Worm (Caenorhabditis elegans): ENCODE results near the gene ddo-1.

Gene ddo-1

ce11 chrV:17777127-17777526, at the start of gene ddo-1:
Gene ddo-1, minus strand, starts transcription at chrV:17777227.
- no peak for TF ChIP-seq unc-62 (GFP tag; optimal IDR thresholded peaks at IDR 0.05)

DNA sequence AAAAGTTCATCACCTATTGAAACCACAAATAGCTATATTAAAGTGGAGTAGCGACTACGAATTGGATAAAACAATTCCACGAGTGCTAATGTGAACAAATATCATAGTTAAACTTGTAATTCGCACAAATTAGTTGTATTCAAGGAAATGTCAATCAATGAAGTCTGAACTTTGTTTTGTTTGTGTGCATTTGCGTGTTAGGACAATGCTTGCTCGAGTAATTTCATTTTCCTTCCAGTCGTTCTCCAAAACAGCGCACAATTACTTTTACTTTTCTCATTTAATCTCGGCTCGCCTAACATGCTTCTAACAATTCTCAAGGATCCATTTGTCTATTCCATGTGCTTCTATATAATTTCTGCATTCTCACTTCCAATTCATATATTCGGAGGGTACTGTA, 47.6 kb upstream of the ddo-1 start, which contains the start of gene srh-301:
TSS of gene srh-301 (plus strand) at position 301 of the 400 bp plus-strand sequence.
- TF ChIP-seq unc-62 (GFP tag; optimal IDR thresholded peaks at IDR 0.05) = no peak

ce11 chrV:17821805-17822204, 44.8 kb upstream of the ddo-1 start, which contains the start of gene srh-300:
Gene srh-300, plus strand, starts transcription at chrV:17822105.
- TF ChIP-seq unc-62 (GFP tag; optimal IDR thresholded peaks at IDR 0.05) = no peak

- no peak for TF ChIP-seq unc-62 (GFP tag; optimal IDR thresholded peaks at IDR 0.05)
Measured at ce11 chrV:17819704-17820103, 42.7 kb upstream of the ddo-1 start.

- TF ChIP-seq unc-62 (GFP tag; optimal IDR thresholded peaks at IDR 0.05) = no peak
Measured at ce11 chrV:17818567-17818966, 41.5 kb upstream of the ddo-1 start, which contains the start of gene srh-298. Gene srh-298, plus strand, starts transcription at chrV:17818867.

ce11 chrV:17812127-17812526, 35.1 kb upstream of the ddo-1 start:
- TF ChIP-seq unc-62 (GFP tag; optimal IDR thresholded peaks at IDR 0.05) = no peak

ce11 chrV:17810053-17810452, 33.0 kb upstream of the ddo-1 start, which contains the start of gene srh-296:
Gene srh-296, plus strand, starts transcription at chrV:17810353.
- no peak for TF ChIP-seq unc-62 (GFP tag; optimal IDR thresholded peaks at IDR 0.05)

ce11 chrV:17805323-17805722, 28.3 kb upstream of the ddo-1 start, which contains the start of gene srh-291:
Gene srh-291, plus strand, starts transcription at chrV:17805623.
- TF ChIP-seq unc-62 (GFP tag; optimal IDR thresholded peaks at IDR 0.05) = no peak

DNA sequence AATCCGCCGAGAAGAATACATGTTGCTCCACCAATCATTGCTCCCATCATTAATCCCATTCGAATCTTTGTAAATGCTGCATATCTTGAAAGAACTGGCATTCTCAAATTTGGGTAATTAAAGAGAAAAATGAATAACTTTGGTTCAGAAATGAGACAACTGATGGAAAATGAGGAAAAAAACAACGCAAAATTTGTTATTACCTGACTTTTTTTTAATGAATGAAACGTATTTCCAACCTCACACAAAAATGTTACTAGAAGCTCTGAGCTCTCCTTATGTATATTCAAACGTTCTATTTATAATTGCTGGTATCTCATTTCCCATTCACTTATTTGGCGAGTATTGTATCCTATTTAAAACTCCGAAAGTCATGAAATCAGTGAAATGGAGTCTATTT, 25.5 kb upstream of the ddo-1 start, which contains the start of the genes Y94A7B.11 and srh-292:
TSS of gene Y94A7B.11 (minus strand) at position 101 of the 400 bp plus-strand sequence.
TSS of gene srh-292 (plus strand) at position 251 of the 400 bp plus-strand sequence.
- no peak for TF ChIP-seq unc-62 (GFP tag; optimal IDR thresholded peaks at IDR 0.05)

DNA sequence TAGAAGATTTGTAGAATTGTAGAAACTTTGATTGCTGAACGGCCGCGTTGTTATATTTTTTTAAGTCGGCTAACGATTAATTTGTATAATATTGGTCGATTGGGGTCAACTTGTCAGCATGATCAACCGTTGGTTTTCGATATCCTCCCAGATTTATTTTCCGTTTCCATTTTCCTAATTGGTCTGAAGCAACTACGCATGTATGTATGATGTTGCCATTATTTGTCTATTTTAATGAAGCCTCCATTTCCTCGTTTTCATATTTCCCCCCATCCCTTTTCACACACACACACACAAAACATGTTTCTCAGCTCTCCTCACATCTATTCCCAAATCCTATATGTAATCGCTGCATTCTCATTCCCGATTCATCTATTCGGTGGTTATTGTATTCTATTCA, 23.5 kb upstream of the ddo-1 start, which contains the start of gene srh-287:
TSS of gene srh-287 (plus strand) at position 301 of the 400 bp plus-strand sequence.
- no peak for TF ChIP-seq unc-62 (GFP tag; optimal IDR thresholded peaks at IDR 0.05)

- no peak for TF ChIP-seq unc-62 (GFP tag; optimal IDR thresholded peaks at IDR 0.05)
Measured at ce11 chrV:17798789-17799188, 21.8 kb upstream of the ddo-1 start, which contains the start of gene srx-18. Gene srx-18, minus strand, starts transcription at chrV:17798889.

ce11 chrV:17795655-17796054, 18.6 kb upstream of the ddo-1 start, which contains the start of gene srh-288:
Gene srh-288, minus strand, starts transcription at chrV:17795755.
- TF ChIP-seq unc-62 (GFP tag; optimal IDR thresholded peaks at IDR 0.05) = no peak

DNA sequence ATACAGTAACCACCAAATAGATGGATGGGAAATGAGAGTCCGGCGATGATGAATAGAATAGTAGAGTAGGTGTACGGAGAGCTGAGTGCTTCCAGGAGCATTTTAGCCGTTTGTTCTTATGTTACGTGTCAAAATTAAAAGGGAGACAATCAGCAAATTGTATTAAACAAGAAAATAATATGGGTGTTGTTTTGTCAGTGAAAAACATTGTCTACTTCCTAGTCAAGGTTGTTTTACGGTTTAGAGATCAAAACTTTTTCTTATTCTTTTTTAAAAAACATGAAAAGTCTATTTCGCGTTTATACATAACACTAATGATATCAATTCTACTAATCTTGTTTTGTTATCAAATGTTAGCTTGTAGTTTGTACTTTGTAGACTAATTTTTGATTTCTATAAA, 17.0 kb upstream of the ddo-1 start, which contains the start of gene srh-289:
TSS of gene srh-289 (minus strand) at position 101 of the 400 bp plus-strand sequence.
- no peak for TF ChIP-seq unc-62 (GFP tag; optimal IDR thresholded peaks at IDR 0.05)

DNA sequence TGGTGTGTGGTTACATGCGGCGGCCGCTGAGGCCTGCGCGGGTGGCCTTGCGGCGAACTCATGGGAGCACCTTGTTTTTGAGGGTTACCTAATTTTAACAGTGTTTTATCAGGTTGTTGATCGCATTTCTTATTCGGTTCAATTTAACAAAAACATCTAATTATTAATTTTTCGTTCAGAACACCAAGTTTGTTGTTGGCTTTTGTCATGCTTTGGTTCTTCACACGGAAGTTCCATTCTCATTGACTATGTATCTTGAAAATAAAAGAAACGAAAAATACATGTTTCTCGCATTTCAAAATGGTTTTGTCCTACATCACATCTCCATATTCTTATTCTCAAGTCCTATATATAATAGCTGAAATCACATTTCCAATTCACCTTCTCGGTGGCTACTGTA, 13.2 kb upstream of the ddo-1 start, which contains the start of gene srh-290:
TSS of gene srh-290 (plus strand) at position 301 of the 400 bp plus-strand sequence.
- TF ChIP-seq unc-62 (GFP tag; optimal IDR thresholded peaks at IDR 0.05) = no peak

DNA sequence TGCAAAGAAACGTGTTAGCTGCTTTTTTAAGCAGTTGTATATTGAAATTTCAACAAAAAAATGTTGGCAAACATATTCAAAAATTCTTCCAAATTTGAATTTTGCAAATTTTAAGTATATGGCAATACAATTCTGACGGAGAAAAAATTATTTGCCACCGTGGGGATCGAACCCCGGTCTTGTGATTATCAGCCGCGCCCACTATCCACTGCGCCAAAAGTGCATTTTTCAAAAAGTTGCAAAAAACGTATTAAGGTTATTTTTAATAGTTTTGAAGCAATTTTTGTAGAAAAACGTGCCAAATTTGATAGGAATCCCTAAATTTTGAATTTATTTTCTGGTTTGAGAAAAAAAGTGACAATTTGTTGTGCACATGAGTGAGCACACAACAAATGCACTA, 7.3 kb upstream of the ddo-1 start:
- TF ChIP-seq unc-62 (GFP tag; optimal IDR thresholded peaks at IDR 0.05) = no peak

DNA sequence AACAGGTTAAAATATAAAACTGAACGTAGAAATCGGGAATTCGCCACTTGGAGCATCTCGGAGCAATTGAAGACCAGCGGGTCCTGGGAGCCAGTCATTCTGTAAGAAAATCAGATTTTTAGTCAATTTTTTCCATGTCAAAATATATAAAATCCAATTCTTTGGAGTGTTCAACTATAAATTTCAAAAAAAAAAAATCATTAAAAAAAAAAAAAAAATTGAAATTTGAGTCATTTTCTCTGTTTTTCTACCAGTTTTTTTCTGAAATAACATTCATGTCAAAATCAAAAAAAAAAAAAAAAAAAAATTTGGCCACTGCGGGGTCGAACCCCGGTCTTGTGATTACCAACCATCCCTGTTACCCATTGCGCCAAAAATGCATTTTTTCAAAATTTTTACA, 6.5 kb upstream of the ddo-1 start, which contains the start of gene srab-12:
TSS of gene srab-12 (minus strand) at position 101 of the 400 bp plus-strand sequence.
- TF ChIP-seq unc-62 (GFP tag; optimal IDR thresholded peaks at IDR 0.05) = no peak

- no peak for TF ChIP-seq unc-62 (GFP tag; optimal IDR thresholded peaks at IDR 0.05)
Measured at ce11 chrV:17780285-17780684, 3.3 kb upstream of the ddo-1 start.

All from whole organism, dauer.